Fruit fly (Drosophila melanogaster): Measurements from ENCODE around the gene CG43446.

Gene CG43446

dm6 chr3R:20989657-20990056 lies 1.9 kb upstream of the CG43446 start:
- TF ChIP-seq psq (optimal IDR thresholded peaks at IDR 0.05) (no peak), ttk (optimal IDR thresholded peaks at IDR 0.05) (no peak), Myc (optimal IDR thresholded peaks at IDR 0.05) (no peak), insv (optimal IDR thresholded peaks at IDR 0.05) (no peak), Sin3A (optimal IDR thresholded peaks at IDR 0.05) (no peak), h (optimal IDR thresholded peaks at IDR 0.05) (no peak)

DNA sequence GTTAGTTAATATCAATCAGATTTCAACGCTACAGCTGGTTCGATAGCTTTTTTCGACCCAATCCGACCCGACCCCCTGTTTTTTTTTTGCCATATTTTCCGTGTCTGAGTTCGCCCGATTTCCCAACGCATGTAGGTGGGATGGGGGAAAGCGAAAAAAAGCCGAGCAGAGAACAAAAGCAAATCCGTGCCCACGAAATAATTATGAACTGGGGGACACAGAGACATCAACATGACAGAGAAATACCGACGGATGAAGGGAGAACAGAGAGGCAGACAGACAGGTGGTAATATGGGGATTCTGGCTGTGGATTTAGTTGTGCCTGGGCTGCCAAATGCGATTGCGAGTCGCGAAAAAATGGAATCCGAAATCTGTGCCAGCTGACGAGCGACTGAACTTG lies 1.3 kb upstream of the CG43446 start:
- TF ChIP-seq psq (optimal IDR thresholded peaks at IDR 0.05) (no peak), Sin3A (optimal IDR thresholded peaks at IDR 0.05) (no peak), insv (optimal IDR thresholded peaks at IDR 0.05) (no peak), Myc (optimal IDR thresholded peaks at IDR 0.05) (no peak)

DNA sequence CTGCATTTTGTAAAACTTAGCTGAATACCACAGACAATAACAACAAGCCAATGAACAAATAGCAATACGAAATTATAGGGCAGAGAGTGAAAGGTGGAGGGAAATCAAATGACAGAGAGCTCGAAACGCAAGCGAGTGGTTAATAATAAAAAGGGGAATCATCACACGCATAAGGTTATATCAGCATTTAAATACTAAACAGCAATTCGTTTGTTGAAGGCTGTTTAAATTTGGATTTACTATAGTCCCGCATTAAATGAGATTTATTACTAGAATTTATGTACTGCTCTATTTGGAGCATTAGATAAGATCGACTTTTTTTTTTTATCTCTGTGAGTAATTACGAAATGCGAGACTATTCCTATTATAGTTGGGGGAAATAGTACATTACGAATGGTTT lies 824 bp upstream of the CG43446 start:
- TF ChIP-seq ttk (optimal IDR thresholded peaks at IDR 0.05) = no peak
- TF ChIP-seq insv (optimal IDR thresholded peaks at IDR 0.05) = no peak
- TF ChIP-seq h (optimal IDR thresholded peaks at IDR 0.05) = no peak
- no peak for TF ChIP-seq Sin3A (optimal IDR thresholded peaks at IDR 0.05)
- TF ChIP-seq Myc (optimal IDR thresholded peaks at IDR 0.05) = no peak
- TF ChIP-seq psq (optimal IDR thresholded peaks at IDR 0.05) = no peak

- TF ChIP-seq Sin3A (optimal IDR thresholded peaks at IDR 0.05) (no peak), insv (optimal IDR thresholded peaks at IDR 0.05) (no peak), ttk (optimal IDR thresholded peaks at IDR 0.05) (no peak), psq (optimal IDR thresholded peaks at IDR 0.05) (no peak), Myc (optimal IDR thresholded peaks at IDR 0.05) (no peak), h (optimal IDR thresholded peaks at IDR 0.05) (no peak)
These were observed 2.1 kb downstream of the CG43446 start for dm6 chr3R:20985592-20985991.

- no peak for TF ChIP-seq h (optimal IDR thresholded peaks at IDR 0.05)
- no peak for TF ChIP-seq insv (optimal IDR thresholded peaks at IDR 0.05)
- TF ChIP-seq psq (optimal IDR thresholded peaks at IDR 0.05) = no peak
These were observed 2.8 kb downstream of the CG43446 start for dm6 chr3R:20984902-20985301.

dm6 chr3R:20984087-20984486 lies 3.6 kb downstream of the CG43446 start:
- no peak for TF ChIP-seq Sin3A (optimal IDR thresholded peaks at IDR 0.05)

dm6 chr3R:20977846-20978295 lies 9.9 kb downstream of the CG43446 start, which contains the start of gene Calx:
Gene Calx (plus strand): TSS chr3R:20978183.
- TF ChIP-seq Myc (optimal IDR thresholded peaks at IDR 0.05) (no peak), psq (optimal IDR thresholded peaks at IDR 0.05) (no peak), ttk (optimal IDR thresholded peaks at IDR 0.05) (no peak), Sin3A (optimal IDR thresholded peaks at IDR 0.05) (no peak), h (optimal IDR thresholded peaks at IDR 0.05) (no peak), insv (optimal IDR thresholded peaks at IDR 0.05) (no peak)

- no peak for TF ChIP-seq Sin3A (optimal IDR thresholded peaks at IDR 0.05)
- TF ChIP-seq ttk (optimal IDR thresholded peaks at IDR 0.05) = no peak
- no peak for TF ChIP-seq Myc (optimal IDR thresholded peaks at IDR 0.05)
- no peak for TF ChIP-seq h (optimal IDR thresholded peaks at IDR 0.05)
- no peak for TF ChIP-seq psq (optimal IDR thresholded peaks at IDR 0.05)
- TF ChIP-seq insv (optimal IDR thresholded peaks at IDR 0.05) = no peak
These were observed 11.1 kb downstream of the CG43446 start for dm6 chr3R:20976649-20977048.

dm6 chr3R:20962965-20963364 lies 24.8 kb downstream of the CG43446 start:
- TF ChIP-seq psq (optimal IDR thresholded peaks at IDR 0.05) (no peak), insv (optimal IDR thresholded peaks at IDR 0.05) (no peak), h (optimal IDR thresholded peaks at IDR 0.05) (no peak), Myc (optimal IDR thresholded peaks at IDR 0.05) (no peak), ttk (optimal IDR thresholded peaks at IDR 0.05) (no peak), Sin3A (optimal IDR thresholded peaks at IDR 0.05) (no peak)

- TF ChIP-seq Sin3A (optimal IDR thresholded peaks at IDR 0.05) (no peak), insv (optimal IDR thresholded peaks at IDR 0.05) (no peak), h (optimal IDR thresholded peaks at IDR 0.05) (no peak), Myc (optimal IDR thresholded peaks at IDR 0.05) (no peak), ttk (optimal IDR thresholded peaks at IDR 0.05) (no peak), psq (optimal IDR thresholded peaks at IDR 0.05) (no peak)
These were observed 25.7 kb downstream of the CG43446 start for dm6 chr3R:20961993-20962392.

- TF ChIP-seq insv (optimal IDR thresholded peaks at IDR 0.05) (no peak), h (optimal IDR thresholded peaks at IDR 0.05) (no peak), ttk (optimal IDR thresholded peaks at IDR 0.05) (no peak), Sin3A (optimal IDR thresholded peaks at IDR 0.05) (no peak), Myc (optimal IDR thresholded peaks at IDR 0.05) (no peak), psq (optimal IDR thresholded peaks at IDR 0.05) (no peak)
These were observed 26.7 kb downstream of the CG43446 start for dm6 chr3R:20960881-20961518.

- TF ChIP-seq insv (optimal IDR thresholded peaks at IDR 0.05) = no peak
- no peak for TF ChIP-seq h (optimal IDR thresholded peaks at IDR 0.05)
- TF ChIP-seq Sin3A (optimal IDR thresholded peaks at IDR 0.05) = no peak
- TF ChIP-seq ttk (optimal IDR thresholded peaks at IDR 0.05) = no peak
- no peak for TF ChIP-seq psq (optimal IDR thresholded peaks at IDR 0.05)
- TF ChIP-seq Myc (optimal IDR thresholded peaks at IDR 0.05) = no peak
These were observed 29.1 kb downstream of the CG43446 start for dm6 chr3R:20958599-20959150.
